Fruit fly (Drosophila melanogaster) whole organism, wandering third instar larva: ENCODE results near the gene RYa-R.

Source experiments
- Abd-B ChIP-seq: fragments of >200 bp; optimal IDR thresholded peaks from 2 replicates; lab custom pipeline; 2017; ENCODE audit warnings: missing biosample characterization, missing genetic modification characterization
- CG32264 ChIP-seq: fragments of 200-800 bp; sonication (Bioruptor generic); optimal IDR thresholded peaks from 2 replicates; lab custom pipeline; 2016; ENCODE audit warnings: missing biosample characterization, missing genetic modification characterization
- CG9705 ChIP-seq: fragments of 200-800 bp; sonication (Bioruptor generic); optimal IDR thresholded peaks from 2 replicates; lab custom pipeline; 2018; ENCODE audit warnings: missing biosample characterization, mild to moderate bottlenecking, missing genetic modification characterization
- CrebA ChIP-seq: fragments of 200-800 bp; sonication (Bioruptor generic); optimal IDR thresholded peaks from 2 replicates; lab custom pipeline; 2016; ENCODE audit warnings: missing biosample characterization, mild to moderate bottlenecking, missing genetic modification characterization, borderline replicate concordance
- Dfd ChIP-seq: fragments of >200 bp; optimal IDR thresholded peaks from 2 replicates; lab custom pipeline; 2017; ENCODE audit warnings: missing biosample characterization, missing genetic modification characterization
- Dif ChIP-seq: fragments of 200-275, 200-300 bp; sonication (Bioruptor generic); optimal IDR thresholded peaks from 2 replicates; lab custom pipeline; 2018; ENCODE audit warnings: missing biosample characterization, missing genetic modification characterization; ENCODE audit not compliant: partially characterized antibody
- HLH106 ChIP-seq: fragments of 200-800 bp; optimal IDR thresholded peaks from 3 replicates; lab custom pipeline; 2019; ENCODE audit warnings: missing biosample characterization, mild to moderate bottlenecking, missing genetic modification characterization, moderate library complexity
- Hnf4 ChIP-seq: fragments of 200-800 bp; sonication (Bioruptor generic); optimal IDR thresholded peaks from 2 replicates; lab custom pipeline; 2016; ENCODE audit warnings: missing biosample characterization, mild to moderate bottlenecking, missing genetic modification characterization
- Hr78 ChIP-seq: fragments of >200 bp; optimal IDR thresholded peaks from 2 replicates; lab custom pipeline; 2017; ENCODE audit warnings: missing biosample characterization, missing genetic modification characterization
- Hr83 ChIP-seq: fragments of 200-300 bp; sonication (Bioruptor generic); optimal IDR thresholded peaks from 2 replicates; lab custom pipeline; 2016; ENCODE audit warnings: missing biosample characterization, mild to moderate bottlenecking, missing genetic modification characterization, moderate library complexity; ENCODE audit not compliant: poor library complexity, severe bottlenecking
- Jra ChIP-seq: sonication (Bioruptor generic); optimal IDR thresholded peaks from 2 replicates; lab custom pipeline; 2016; ENCODE audit warnings: missing biosample characterization, missing genetic modification characterization
- Mio ChIP-seq: sonication (Bioruptor generic); optimal IDR thresholded peaks from 2 replicates; lab custom pipeline; 2016; ENCODE audit warnings: missing biosample characterization, missing genetic modification characterization
- Myc ChIP-seq: fragments of >200 bp; optimal IDR thresholded peaks from 2 replicates; lab custom pipeline; 2017
- N ChIP-seq: fragments of >200 bp; optimal IDR thresholded peaks from 2 replicates; lab custom pipeline; 2018; ENCODE audit warnings: missing biosample characterization, missing external identifiers, missing genetic modification characterization
- OdsH ChIP-seq: fragments of 200-800 bp; sonication (Bioruptor generic); optimal IDR thresholded peaks from 2 replicates; lab custom pipeline; 2016; ENCODE audit warnings: missing biosample characterization, mild to moderate bottlenecking, missing genetic modification characterization
- Rel ChIP-seq, 2 experiments: fragments of 200-800 bp; sonication (Bioruptor generic) in 1 of 2; optimal IDR thresholded peaks; 2 replicates in 1 of 2; 3 replicates in 1 of 2; lab custom pipeline; 2016 to 2019; ENCODE audit warnings: mild to moderate bottlenecking in 2 of 2, missing biosample characterization in 2 of 2, missing genetic modification characterization in 2 of 2, moderate library complexity in 1 of 2
- Vsx2 ChIP-seq: fragments of 200-300, 225-300 bp; sonication (Bioruptor generic); optimal IDR thresholded peaks from 2 replicates; lab custom pipeline; 2018; ENCODE audit warnings: missing biosample characterization, missing genetic modification characterization; ENCODE audit not compliant: partially characterized antibody
- brk ChIP-seq: fragments of 200-800 bp; sonication (Bioruptor generic); optimal IDR thresholded peaks from 2 replicates; lab custom pipeline; 2016; ENCODE audit warnings: missing biosample characterization, mild to moderate bottlenecking, missing genetic modification characterization
- dl ChIP-seq, 2 experiments: fragments of 175-275, 200-275 bp in 1 of 2; fragments of 200-275 bp in 1 of 2; sonication (Bioruptor generic); optimal IDR thresholded peaks; lab custom pipeline; 2018; ENCODE audit warnings: mild to moderate bottlenecking in 2 of 2, missing biosample characterization in 2 of 2, missing genetic modification characterization in 2 of 2, moderate library complexity in 2 of 2; ENCODE audit not compliant: partially characterized antibody in 2 of 2, insufficient read depth in 1 of 2
- dmrt93B ChIP-seq: fragments of 200-800 bp; sonication (Bioruptor generic); optimal IDR thresholded peaks from 2 replicates; lab custom pipeline; 2018; ENCODE audit warnings: missing biosample characterization, mild to moderate bottlenecking, missing genetic modification characterization
- dsf ChIP-seq: sonication (Bioruptor generic); optimal IDR thresholded peaks from 2 replicates; lab custom pipeline; 2016; ENCODE audit warnings: missing biosample characterization, missing genetic modification characterization, borderline replicate concordance
- foxo ChIP-seq, 2 experiments: fragments of 200-800 bp; sonication (Bioruptor generic); optimal IDR thresholded peaks; 2 replicates in 1 of 2; 3 replicates in 1 of 2; lab custom pipeline; 2016 to 2017; ENCODE audit warnings: missing biosample characterization in 2 of 2, missing genetic modification characterization in 2 of 2
- fru ChIP-seq: fragments of 200-800 bp; sonication (Bioruptor generic); optimal IDR thresholded peaks from 3 replicates; lab custom pipeline; 2016; ENCODE audit warnings: missing biosample characterization, mild to moderate bottlenecking, missing genetic modification characterization
- h ChIP-seq: fragments of 200-800 bp; sonication (Bioruptor generic); optimal IDR thresholded peaks from 3 replicates; lab custom pipeline; 2016; ENCODE audit warnings: missing biosample characterization, mild to moderate bottlenecking, missing genetic modification characterization
- lola ChIP-seq: fragments of >200 bp; optimal IDR thresholded peaks from 2 replicates; lab custom pipeline; 2017; ENCODE audit warnings: missing biosample characterization, missing genetic modification characterization
- psq ChIP-seq: fragments of 200-800 bp; sonication (Bioruptor generic); optimal IDR thresholded peaks from 3 replicates; lab custom pipeline; 2017; ENCODE audit warnings: missing biosample characterization, mild to moderate bottlenecking, missing genetic modification characterization, moderate library complexity
- rgr ChIP-seq: fragments of 200-800 bp; sonication (Bioruptor generic); optimal IDR thresholded peaks from 3 replicates; lab custom pipeline; 2016; ENCODE audit warnings: missing biosample characterization, mild to moderate bottlenecking, missing genetic modification characterization
- sv ChIP-seq: fragments of 200-800 bp; sonication (Bioruptor generic); optimal IDR thresholded peaks from 3 replicates; lab custom pipeline; 2016; ENCODE audit warnings: missing biosample characterization, missing genetic modification characterization
- tai ChIP-seq: sonication (Bioruptor generic); optimal IDR thresholded peaks from 2 replicates; lab custom pipeline; 2016; ENCODE audit warnings: missing biosample characterization, missing genetic modification characterization
- usp ChIP-seq: fragments of >200 bp; optimal IDR thresholded peaks from 2 replicates; lab custom pipeline; 2017; ENCODE audit warnings: missing biosample characterization, missing genetic modification characterization
- woc ChIP-seq: sonication (Bioruptor generic); optimal IDR thresholded peaks from 2 replicates; lab custom pipeline; 2016; ENCODE audit warnings: missing biosample characterization, mild to moderate bottlenecking, missing genetic modification characterization

Gene RYa-R

dm6 chr3R:27075694-27076093 lies 78.9 kb downstream of the RYa-R start, which contains the start of gene CG14257:
CG14257 (plus strand) TSS chr3R:27075870.
- TF ChIP-seq Dfd (GFP tag; lab: Kevin White, UChicago) (no peak), N (no peak), woc (GFP tag; lab: Kevin White, UChicago) (no peak), CG32264 (no peak), CG9705 (GFP tag; lab: Kevin White, UChicago) (no peak), lola (GFP tag; lab: Kevin White, UChicago) (no peak), tai (no peak), rgr (GFP tag; lab: Kevin White, UChicago) (no peak), Dif (GFP tag; lab: Kevin White, UChicago) (peak; percentile 48), HLH106 (tag; lab: Kevin White, UChicago) (no peak), Rel (GFP tag; optimal IDR thresholded peaks at IDR 0.05; lab: Kevin White, UChicago) (no peak), Rel (tag; optimal IDR thresholded peaks at IDR 0.05; lab: Kevin White, UChicago) (peak; percentile 23), dsf (GFP tag; lab: Kevin White, UChicago) (no peak), sv (GFP tag; lab: Kevin White, UChicago) (no peak), Myc (lab: Kevin White, UChicago) (no peak), Hnf4 (GFP tag; lab: Kevin White, UChicago) (no peak), brk (GFP tag; lab: Kevin White, UChicago) (no peak), psq (peak; percentile 71), OdsH (GFP tag; lab: Kevin White, UChicago) (no peak), Vsx2 (GFP tag; lab: Kevin White, UChicago) (peak; percentile 8), fru (no peak), Mio (GFP tag; lab: Kevin White, UChicago) (no peak), Jra (GFP tag; lab: Kevin White, UChicago) (no peak), usp (GFP tag; lab: Kevin White, UChicago) (no peak)

dm6 chr3R:27076618-27077017 lies 79.8 kb downstream of the RYa-R start:
- TF ChIP-seq sv (GFP tag; lab: Kevin White, UChicago): no peak
- TF ChIP-seq psq: no peak
- TF ChIP-seq HLH106 (tag; lab: Kevin White, UChicago): no peak
- no peak for TF ChIP-seq Hr78
- TF ChIP-seq Hr83 (GFP tag; lab: Kevin White, UChicago): no peak
- no peak for TF ChIP-seq foxo (GFP tag; optimal IDR thresholded peaks at IDR 0.05; lab: Kevin White, UChicago)
- TF ChIP-seq Rel (GFP tag; optimal IDR thresholded peaks at IDR 0.05; lab: Kevin White, UChicago): no peak
- TF ChIP-seq Rel (tag; optimal IDR thresholded peaks at IDR 0.05; lab: Kevin White, UChicago): no peak
- no peak for TF ChIP-seq Dif (GFP tag; lab: Kevin White, UChicago)
- no peak for TF ChIP-seq usp (GFP tag; lab: Kevin White, UChicago)
- TF ChIP-seq dl (GFP tag; optimal IDR thresholded peaks at IDR 0.05; lab: Kevin White, UChicago; ENCODE audit: insufficient read depth in 1 of 2, partially characterized antibody in 2 of 2): no peak

- TF ChIP-seq CrebA: no peak
- no peak for TF ChIP-seq brk (GFP tag; lab: Kevin White, UChicago)
- TF ChIP-seq Myc (lab: Kevin White, UChicago): peak; percentile 66
- TF ChIP-seq usp (GFP tag; lab: Kevin White, UChicago): no peak
- TF ChIP-seq Abd-B (GFP tag; lab: Kevin White, UChicago): no peak
Observed at dm6 chr3R:27082752-27083151, 86.0 kb downstream of the RYa-R start.

- TF ChIP-seq Hr83 (GFP tag; lab: Kevin White, UChicago) (no peak), h (GFP tag; lab: Kevin White, UChicago) (peak; percentile 7), fru (peak; percentile 12), lola (GFP tag; lab: Kevin White, UChicago) (no peak), foxo (GFP tag; optimal IDR thresholded peaks at IDR 0.05; lab: Kevin White, UChicago) (peak in 1 of 2 experiments; percentile 10)
Observed at dm6 chr3R:27084528-27085052, 87.8 kb downstream of the RYa-R start.

DNA sequence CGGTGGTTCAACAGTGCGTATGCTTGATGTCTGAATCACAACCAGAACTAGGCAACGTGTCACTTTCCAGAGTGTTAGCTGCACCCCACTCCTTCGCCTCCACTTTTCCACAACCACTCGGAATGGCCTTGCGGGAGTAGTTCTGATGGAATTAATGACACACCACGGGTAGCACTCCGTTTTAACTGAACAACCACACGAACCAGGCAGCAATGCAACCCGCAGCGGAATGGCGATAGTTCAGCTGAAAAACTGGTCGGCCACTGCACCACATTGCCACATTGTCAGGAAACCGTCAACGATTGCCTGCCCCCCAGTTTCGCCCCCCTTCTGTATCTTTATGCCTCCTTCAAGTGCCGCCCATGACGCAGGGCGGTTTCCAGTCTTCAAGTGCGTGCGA lies 90.8 kb downstream of the RYa-R start, which contains the start of gene Cpr97Ea:
Gene Cpr97Ea (minus strand): TSS at position 230 of the 400 bp plus-strand sequence.
- TF ChIP-seq dmrt93B (GFP tag; lab: Kevin White, UChicago): no peak
- TF ChIP-seq Jra (GFP tag; lab: Kevin White, UChicago): no peak
- no peak for TF ChIP-seq OdsH (GFP tag; lab: Kevin White, UChicago)
- no peak for TF ChIP-seq Abd-B (GFP tag; lab: Kevin White, UChicago)
